Fruit fly (Drosophila melanogaster) whole organism, wandering third instar larva: Measurements from ENCODE around the gene CG10064.
A peak's percentile ranks its signal among the peaks of the same experiment; 100 is the strongest.

ENCODE experiments used
- Abd-B ChIP-seq: fragments of >200 bp; optimal IDR thresholded peaks from 2 replicates; lab custom pipeline; 2017; ENCODE audit warnings: missing biosample characterization, missing genetic modification characterization
- CG32264 ChIP-seq: fragments of 200-800 bp; sonication (Bioruptor generic); optimal IDR thresholded peaks from 2 replicates; lab custom pipeline; 2016; ENCODE audit warnings: missing biosample characterization, missing genetic modification characterization
- CG9705 ChIP-seq: fragments of 200-800 bp; sonication (Bioruptor generic); optimal IDR thresholded peaks from 2 replicates; lab custom pipeline; 2018; ENCODE audit warnings: missing biosample characterization, mild to moderate bottlenecking, missing genetic modification characterization
- CrebA ChIP-seq: fragments of 200-800 bp; sonication (Bioruptor generic); optimal IDR thresholded peaks from 2 replicates; lab custom pipeline; 2016; ENCODE audit warnings: missing biosample characterization, mild to moderate bottlenecking, missing genetic modification characterization, borderline replicate concordance
- Dif ChIP-seq: fragments of 200-275, 200-300 bp; sonication (Bioruptor generic); optimal IDR thresholded peaks from 2 replicates; lab custom pipeline; 2018; ENCODE audit warnings: missing biosample characterization, missing genetic modification characterization; ENCODE audit not compliant: partially characterized antibody
- GATAd ChIP-seq: sonication (Bioruptor generic); optimal IDR thresholded peaks from 2 replicates; lab custom pipeline; 2016; ENCODE audit warnings: missing biosample characterization, missing genetic modification characterization
- Hnf4 ChIP-seq: fragments of 200-800 bp; sonication (Bioruptor generic); optimal IDR thresholded peaks from 2 replicates; lab custom pipeline; 2016; ENCODE audit warnings: missing biosample characterization, mild to moderate bottlenecking, missing genetic modification characterization
- Hr78 ChIP-seq: fragments of >200 bp; optimal IDR thresholded peaks from 2 replicates; lab custom pipeline; 2017; ENCODE audit warnings: missing biosample characterization, missing genetic modification characterization
- Hr83 ChIP-seq: fragments of 200-300 bp; sonication (Bioruptor generic); optimal IDR thresholded peaks from 2 replicates; lab custom pipeline; 2016; ENCODE audit warnings: missing biosample characterization, mild to moderate bottlenecking, missing genetic modification characterization, moderate library complexity; ENCODE audit not compliant: poor library complexity, severe bottlenecking
- Jra ChIP-seq: sonication (Bioruptor generic); optimal IDR thresholded peaks from 2 replicates; lab custom pipeline; 2016; ENCODE audit warnings: missing biosample characterization, missing genetic modification characterization
- Mio ChIP-seq: sonication (Bioruptor generic); optimal IDR thresholded peaks from 2 replicates; lab custom pipeline; 2016; ENCODE audit warnings: missing biosample characterization, missing genetic modification characterization
- Myc ChIP-seq: fragments of >200 bp; optimal IDR thresholded peaks from 2 replicates; lab custom pipeline; 2017
- N ChIP-seq: fragments of >200 bp; optimal IDR thresholded peaks from 2 replicates; lab custom pipeline; 2018; ENCODE audit warnings: missing biosample characterization, missing external identifiers, missing genetic modification characterization
- OdsH ChIP-seq: fragments of 200-800 bp; sonication (Bioruptor generic); optimal IDR thresholded peaks from 2 replicates; lab custom pipeline; 2016; ENCODE audit warnings: missing biosample characterization, mild to moderate bottlenecking, missing genetic modification characterization
- Rel ChIP-seq, 2 experiments: fragments of 200-800 bp; sonication (Bioruptor generic) in 1 of 2; optimal IDR thresholded peaks; 2 replicates in 1 of 2; 3 replicates in 1 of 2; lab custom pipeline; 2016 to 2019; ENCODE audit warnings: mild to moderate bottlenecking in 2 of 2, missing biosample characterization in 2 of 2, missing genetic modification characterization in 2 of 2, moderate library complexity in 1 of 2
- Sp1 ChIP-seq: fragments of 200-800 bp; sonication (Bioruptor generic); optimal IDR thresholded peaks from 3 replicates; lab custom pipeline; 2019; ENCODE audit warnings: missing biosample characterization, mild to moderate bottlenecking, missing genetic modification characterization, moderate library complexity
- Vsx2 ChIP-seq: fragments of 200-300, 225-300 bp; sonication (Bioruptor generic); optimal IDR thresholded peaks from 2 replicates; lab custom pipeline; 2018; ENCODE audit warnings: missing biosample characterization, missing genetic modification characterization; ENCODE audit not compliant: partially characterized antibody
- brk ChIP-seq: fragments of 200-800 bp; sonication (Bioruptor generic); optimal IDR thresholded peaks from 2 replicates; lab custom pipeline; 2016; ENCODE audit warnings: missing biosample characterization, mild to moderate bottlenecking, missing genetic modification characterization
- dl ChIP-seq, 2 experiments: fragments of 175-275, 200-275 bp in 1 of 2; fragments of 200-275 bp in 1 of 2; sonication (Bioruptor generic); optimal IDR thresholded peaks; lab custom pipeline; 2018; ENCODE audit warnings: mild to moderate bottlenecking in 2 of 2, missing biosample characterization in 2 of 2, missing genetic modification characterization in 2 of 2, moderate library complexity in 2 of 2; ENCODE audit not compliant: partially characterized antibody in 2 of 2, insufficient read depth in 1 of 2
- dmrt93B ChIP-seq: fragments of 200-800 bp; sonication (Bioruptor generic); optimal IDR thresholded peaks from 2 replicates; lab custom pipeline; 2018; ENCODE audit warnings: missing biosample characterization, mild to moderate bottlenecking, missing genetic modification characterization
- dsf ChIP-seq: sonication (Bioruptor generic); optimal IDR thresholded peaks from 2 replicates; lab custom pipeline; 2016; ENCODE audit warnings: missing biosample characterization, missing genetic modification characterization, borderline replicate concordance
- ey ChIP-seq: fragments of 200-800 bp; sonication (Bioruptor generic); optimal IDR thresholded peaks from 2 replicates; lab custom pipeline; 2016; ENCODE audit warnings: missing biosample characterization, missing genetic modification characterization
- foxo ChIP-seq, 2 experiments: fragments of 200-800 bp; sonication (Bioruptor generic); optimal IDR thresholded peaks; 2 replicates in 1 of 2; 3 replicates in 1 of 2; lab custom pipeline; 2016 to 2017; ENCODE audit warnings: missing biosample characterization in 2 of 2, missing genetic modification characterization in 2 of 2
- h ChIP-seq: fragments of 200-800 bp; sonication (Bioruptor generic); optimal IDR thresholded peaks from 3 replicates; lab custom pipeline; 2016; ENCODE audit warnings: missing biosample characterization, mild to moderate bottlenecking, missing genetic modification characterization
- jim ChIP-seq: fragments of 175-275, 200-325 bp; sonication (Bioruptor generic); optimal IDR thresholded peaks from 2 replicates; lab custom pipeline; 2016; ENCODE audit warnings: missing biosample characterization, mild to moderate bottlenecking, missing genetic modification characterization
- pan ChIP-seq: fragments of >200 bp; optimal IDR thresholded peaks from 2 replicates; lab custom pipeline; 2017
- psq ChIP-seq: fragments of 200-800 bp; sonication (Bioruptor generic); optimal IDR thresholded peaks from 3 replicates; lab custom pipeline; 2017; ENCODE audit warnings: missing biosample characterization, mild to moderate bottlenecking, missing genetic modification characterization, moderate library complexity
- rgr ChIP-seq: fragments of 200-800 bp; sonication (Bioruptor generic); optimal IDR thresholded peaks from 3 replicates; lab custom pipeline; 2016; ENCODE audit warnings: missing biosample characterization, mild to moderate bottlenecking, missing genetic modification characterization
- sage ChIP-seq: fragments of 200-800 bp; sonication (Bioruptor generic); optimal IDR thresholded peaks from 2 replicates; lab custom pipeline; 2016; ENCODE audit warnings: missing biosample characterization, mild to moderate bottlenecking, missing genetic modification characterization
- sv ChIP-seq: fragments of 200-800 bp; sonication (Bioruptor generic); optimal IDR thresholded peaks from 3 replicates; lab custom pipeline; 2016; ENCODE audit warnings: missing biosample characterization, missing genetic modification characterization
- tai ChIP-seq: sonication (Bioruptor generic); optimal IDR thresholded peaks from 2 replicates; lab custom pipeline; 2016; ENCODE audit warnings: missing biosample characterization, missing genetic modification characterization
- usp ChIP-seq: fragments of >200 bp; optimal IDR thresholded peaks from 2 replicates; lab custom pipeline; 2017; ENCODE audit warnings: missing biosample characterization, missing genetic modification characterization
- woc ChIP-seq: sonication (Bioruptor generic); optimal IDR thresholded peaks from 2 replicates; lab custom pipeline; 2016; ENCODE audit warnings: missing biosample characterization, mild to moderate bottlenecking, missing genetic modification characterization

CG10064 gene

DNA sequence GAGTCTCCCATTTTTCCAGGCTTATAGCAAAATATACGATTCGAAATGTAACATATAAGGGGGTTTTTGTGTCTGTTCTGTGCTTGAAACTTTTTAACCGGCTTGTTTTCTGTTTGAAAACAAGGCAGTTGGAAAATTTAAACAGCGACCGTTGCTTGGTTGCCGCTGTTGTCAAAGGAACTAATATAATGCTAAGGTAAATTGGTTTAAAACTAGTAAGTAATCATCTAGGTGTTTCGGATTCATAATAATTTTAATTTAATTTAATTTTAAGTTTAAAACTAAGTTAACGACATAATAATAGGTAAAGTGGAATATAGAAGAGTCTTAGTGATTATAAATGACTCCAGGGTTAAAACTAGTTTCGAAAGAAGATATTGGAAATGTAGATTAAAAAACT, at the start of gene CG10064:
Gene CG10064 (minus strand): TSS at position 101 of the 400 bp plus-strand sequence.
- TF ChIP-seq sv (no peak), foxo (GFP tag; optimal IDR thresholded peaks at IDR 0.05; lab: Kevin White, UChicago) (no peak), OdsH (no peak), dsf (GFP tag; lab: Kevin White, UChicago) (no peak), Hnf4 (GFP tag; lab: Kevin White, UChicago) (no peak), N (GFP tag; lab: Kevin White, UChicago) (no peak), usp (no peak), Sp1 (GFP tag; lab: Kevin White, UChicago) (no peak), Hr83 (GFP tag; lab: Kevin White, UChicago) (no peak), Abd-B (GFP tag; lab: Kevin White, UChicago) (no peak), Hr78 (GFP tag; lab: Kevin White, UChicago) (no peak), Rel (GFP tag; optimal IDR thresholded peaks at IDR 0.05; lab: Kevin White, UChicago) (no peak), Rel (tag; optimal IDR thresholded peaks at IDR 0.05; lab: Kevin White, UChicago) (no peak), h (GFP tag; lab: Kevin White, UChicago) (no peak), tai (GFP tag; lab: Kevin White, UChicago) (no peak), woc (GFP tag; lab: Kevin White, UChicago) (no peak), CG9705 (GFP tag; lab: Kevin White, UChicago) (no peak)

DNA sequence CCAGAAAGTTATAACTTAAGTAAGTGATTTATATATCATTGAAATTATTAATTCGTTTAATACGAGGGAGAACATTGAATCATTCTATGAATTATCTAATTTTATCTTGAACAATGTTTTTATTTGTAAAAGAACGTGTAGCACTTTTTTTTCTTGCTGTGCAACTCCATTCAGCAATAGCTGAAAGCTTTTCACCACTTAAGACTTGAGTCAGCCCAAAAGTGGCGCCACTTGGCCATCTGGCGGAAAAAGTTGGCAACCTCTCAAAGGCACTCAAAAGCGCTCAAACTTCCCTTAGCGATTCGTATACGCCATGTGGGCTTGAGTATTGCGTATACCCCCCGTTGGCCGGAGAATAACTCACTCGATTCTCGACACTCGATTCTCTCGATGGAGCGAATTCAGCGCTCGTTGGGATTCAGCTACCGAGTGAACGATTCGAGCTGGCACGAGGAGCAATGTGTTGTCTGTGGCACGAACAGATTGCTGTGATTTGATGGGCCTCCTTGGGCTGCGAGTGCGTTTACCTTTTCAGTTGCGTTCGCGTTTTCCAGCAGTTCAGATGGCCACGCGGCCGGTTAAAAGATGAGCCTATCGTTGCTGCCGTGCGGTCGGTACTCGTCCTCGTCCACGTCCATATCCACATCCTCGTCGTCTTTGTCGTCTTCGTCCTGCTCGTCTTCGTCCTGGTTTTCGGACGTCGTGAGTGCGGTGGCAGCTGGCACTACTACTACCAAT, 46.0 kb upstream of the CG10064 start:
- peak; percentile 0 for TF ChIP-seq Myc (lab: Kevin White, UChicago)
- no peak for TF ChIP-seq Hr78 (GFP tag; lab: Kevin White, UChicago)

DNA sequence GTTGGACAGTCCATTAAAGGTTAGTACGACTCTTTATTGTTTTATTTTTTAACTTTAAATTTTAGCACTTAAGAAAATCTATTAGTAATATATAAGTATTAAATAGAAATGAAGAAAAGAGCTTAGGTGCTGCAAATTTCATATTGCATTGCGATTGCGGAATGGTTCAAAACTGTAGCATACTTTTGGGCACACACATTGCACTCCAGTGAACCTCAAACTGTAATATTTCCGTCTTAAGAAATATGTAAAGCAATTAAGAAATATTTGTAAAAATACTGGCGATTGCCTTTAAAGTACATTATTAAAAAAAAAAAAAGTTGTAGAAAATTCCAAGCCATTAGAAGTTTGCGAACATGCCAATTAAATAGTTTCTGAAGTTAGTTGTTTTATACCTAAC, 44.6 kb upstream of the CG10064 start:
- TF ChIP-seq dmrt93B (no peak), Jra (GFP tag; lab: Kevin White, UChicago) (no peak), ey (GFP tag; lab: Kevin White, UChicago) (no peak), Myc (lab: Kevin White, UChicago) (peak; percentile 38)

DNA sequence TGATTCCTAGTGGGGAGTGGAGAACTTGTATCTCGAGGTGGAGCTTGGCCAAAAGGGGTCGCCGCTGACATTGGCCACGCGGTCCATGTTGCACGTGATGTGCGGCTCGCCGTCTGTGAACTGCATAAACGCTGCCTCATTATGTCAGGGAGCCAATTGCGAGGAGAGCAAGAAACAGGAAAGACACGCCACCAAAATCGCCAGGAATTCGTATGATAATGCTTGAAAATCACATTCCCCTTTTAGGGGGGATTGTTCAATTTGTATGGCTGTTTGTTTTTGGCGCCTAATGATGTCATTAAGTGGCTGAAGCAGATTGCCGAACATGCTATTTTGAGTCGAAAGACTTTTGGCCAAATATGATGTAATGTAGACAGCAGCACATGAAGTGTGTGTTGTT, 42.2 kb upstream of the CG10064 start:
- TF ChIP-seq Mio (GFP tag; lab: Kevin White, UChicago) (no peak), Dif (no peak), woc (GFP tag; lab: Kevin White, UChicago) (no peak), GATAd (no peak), Vsx2 (GFP tag; lab: Kevin White, UChicago) (no peak), CG9705 (GFP tag; lab: Kevin White, UChicago) (no peak), jim (GFP tag; lab: Kevin White, UChicago) (no peak), Hr83 (GFP tag; lab: Kevin White, UChicago) (no peak), tai (GFP tag; lab: Kevin White, UChicago) (no peak), OdsH (no peak), dl (GFP tag; optimal IDR thresholded peaks at IDR 0.05; lab: Kevin White, UChicago; ENCODE audit: insufficient read depth in 1 of 2, partially characterized antibody in 2 of 2) (no peak), brk (GFP tag; lab: Kevin White, UChicago) (no peak), dsf (GFP tag; lab: Kevin White, UChicago) (no peak), sage (GFP tag; lab: Kevin White, UChicago) (no peak), rgr (GFP tag; lab: Kevin White, UChicago) (no peak), sv (no peak)
- TF ChIP-seq, all 38 proteins: peak for 0

DNA sequence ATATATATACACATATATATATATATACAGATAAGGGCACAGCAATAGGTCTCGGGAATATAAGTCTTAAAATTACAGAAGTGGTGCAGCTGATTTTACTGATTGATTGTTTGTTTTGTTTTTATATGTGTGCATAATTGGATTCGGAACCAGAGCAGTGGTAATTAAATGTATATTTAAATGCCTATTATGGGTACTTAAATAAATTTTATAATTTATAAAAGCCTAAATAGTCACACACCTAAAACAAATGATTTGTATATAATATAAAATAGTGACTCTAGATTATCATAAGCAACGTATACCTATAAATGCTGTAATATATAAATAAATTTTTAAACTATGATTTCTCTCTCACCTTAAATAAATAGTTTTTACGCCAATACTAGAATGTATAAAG, 41.7 kb upstream of the CG10064 start:
- no peak for TF ChIP-seq tai (GFP tag; lab: Kevin White, UChicago)
- TF ChIP-seq pan (lab: Kevin White, UChicago), result no peak
- no peak for TF ChIP-seq sage (GFP tag; lab: Kevin White, UChicago)
- TF ChIP-seq foxo (GFP tag; optimal IDR thresholded peaks at IDR 0.05; lab: Kevin White, UChicago), result no peak
- no peak for TF ChIP-seq woc (GFP tag; lab: Kevin White, UChicago)
- no peak for TF ChIP-seq Jra (GFP tag; lab: Kevin White, UChicago)
- no peak for TF ChIP-seq CG32264 (GFP tag; lab: Kevin White, UChicago)
- TF ChIP-seq psq, result no peak
- no peak for TF ChIP-seq N (GFP tag; lab: Kevin White, UChicago)
- TF ChIP-seq Abd-B (GFP tag; lab: Kevin White, UChicago), result no peak
- no peak for TF ChIP-seq Hr83 (GFP tag; lab: Kevin White, UChicago)
- TF ChIP-seq CrebA (GFP tag; lab: Kevin White, UChicago), result no peak
- no peak for TF ChIP-seq usp
- TF ChIP-seq CG9705 (GFP tag; lab: Kevin White, UChicago), result no peak
- TF ChIP-seq GATAd, result no peak
- TF ChIP-seq, all 38 proteins: peak for 0
